Worm (Caenorhabditis elegans) whole organism, late embryonic: Measurements from ENCODE around the gene mrps-7.

Experiments used
- pag-3 ChIP-seq: sonication (generic microtip); optimal IDR thresholded peaks from 2 replicates; lab custom pipeline; 2016; ENCODE audit warnings: missing compliant biosample characterization, missing genetic modification characterization, borderline replicate concordance
- ttx-3 ChIP-seq: sonication (generic microtip); optimal IDR thresholded peaks from 2 replicates; lab custom pipeline; 2016; ENCODE audit warnings: missing genetic modification reagents, missing genetic modification characterization, missing compliant biosample characterization

- TF ChIP-seq ttx-3 (tag; lab: Kevin White, UChicago) (no peak), pag-3 (tag; lab: Kevin White, UChicago) (no peak)
Observed at ce11 chrIV:14784481-14784880, 17.0 kb upstream of the mrps-7 start, which contains the start of gene nlp-56.
